Fruit fly (Drosophila melanogaster): ENCODE results near the gene tal-1A.

tal-1A gene

dm6 chr3R:13803892-13804710 lies 8.8 kb upstream of the tal-1A start:
- no peak for TF ChIP-seq CG17801 (GFP tag; optimal IDR thresholded peaks at IDR 0.05; ENCODE audit: partially characterized antibody)

dm6 chr3R:13804971-13805603 lies 7.8 kb upstream of the tal-1A start:
- no peak for TF ChIP-seq CG17801 (GFP tag; optimal IDR thresholded peaks at IDR 0.05; ENCODE audit: partially characterized antibody)

DNA sequence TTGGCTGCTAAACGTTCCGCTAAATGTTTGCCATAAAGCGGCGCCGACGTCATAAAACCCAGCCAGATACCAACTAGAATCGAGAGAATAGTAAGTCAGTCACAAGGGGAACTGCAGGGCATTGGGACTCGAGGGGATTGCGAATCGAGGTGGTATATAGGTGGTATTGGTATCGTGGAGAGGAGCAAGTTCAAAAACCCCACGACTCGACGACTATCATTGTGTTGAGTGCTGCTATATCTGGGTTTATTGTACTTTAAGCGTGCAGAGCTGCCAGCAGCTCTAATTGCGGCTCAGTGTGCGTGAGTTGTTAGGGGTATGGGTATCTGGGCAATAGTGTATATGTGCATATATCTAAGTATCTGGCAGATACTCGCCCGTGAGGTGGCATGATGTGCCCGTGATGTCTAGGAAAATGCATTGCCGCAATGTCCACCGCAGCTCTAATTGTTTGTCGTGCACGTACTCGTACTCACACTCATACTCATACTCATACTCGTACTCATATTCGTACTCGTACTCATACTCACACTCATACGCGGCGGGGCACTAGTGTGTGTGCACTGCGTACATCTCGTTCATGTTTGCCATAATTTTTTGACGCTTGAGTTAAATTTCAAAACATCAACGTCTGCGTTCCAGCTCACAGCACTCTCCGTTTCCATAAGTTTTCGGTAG lies 6.7 kb upstream of the tal-1A start:
- no peak for TF ChIP-seq CG17801 (GFP tag; optimal IDR thresholded peaks at IDR 0.05; ENCODE audit: partially characterized antibody)

DNA sequence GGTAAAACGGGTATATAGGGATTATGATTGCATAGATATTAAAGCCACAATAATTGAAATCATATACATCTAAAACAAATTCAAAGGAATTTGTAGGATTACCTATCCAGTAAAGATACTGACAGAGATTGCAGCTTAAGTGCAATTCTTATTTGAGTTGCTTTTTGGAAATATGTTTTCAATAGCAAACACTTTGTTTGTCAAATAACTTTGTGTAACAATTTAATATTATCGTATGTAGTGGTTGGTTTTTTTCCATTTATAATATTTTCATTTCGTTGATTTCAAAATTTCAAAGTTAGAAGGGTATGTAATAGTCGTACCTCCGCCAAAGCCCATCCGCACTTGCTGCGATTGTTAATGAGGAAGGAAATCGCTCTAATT lies 6.2 kb upstream of the tal-1A start:
- TF ChIP-seq CG17801 (GFP tag; optimal IDR thresholded peaks at IDR 0.05; ENCODE audit: partially characterized antibody), result no peak

DNA sequence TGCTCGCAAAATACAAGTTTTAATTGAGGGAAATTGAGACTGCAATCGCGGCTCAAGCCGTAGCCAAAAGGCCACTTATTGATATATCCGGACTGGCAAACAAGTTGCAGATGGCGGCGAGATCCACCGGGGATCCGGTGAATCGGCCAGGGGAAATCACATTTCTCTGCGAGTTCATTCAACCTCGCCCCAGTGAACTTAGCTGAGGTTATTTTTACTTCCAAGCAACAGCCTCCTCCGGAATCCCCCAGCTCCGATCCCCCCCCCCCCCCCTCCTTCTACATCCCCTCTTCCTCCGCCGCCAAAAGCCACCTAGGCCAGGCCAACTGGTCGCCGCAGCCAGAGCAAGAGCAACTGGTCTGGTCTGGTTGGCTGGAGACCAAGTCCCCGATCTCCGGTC lies 5.6 kb upstream of the tal-1A start:
- TF ChIP-seq CG17801 (GFP tag; optimal IDR thresholded peaks at IDR 0.05; ENCODE audit: partially characterized antibody), result no peak

- no peak for TF ChIP-seq CG17801 (GFP tag; optimal IDR thresholded peaks at IDR 0.05; ENCODE audit: partially characterized antibody)
Measured at dm6 chr3R:13807906-13808305, 5.0 kb upstream of the tal-1A start.

dm6 chr3R:13809261-13809660 lies 3.6 kb upstream of the tal-1A start:
- TF ChIP-seq CG17801 (GFP tag; optimal IDR thresholded peaks at IDR 0.05; ENCODE audit: partially characterized antibody), result no peak

- no peak for TF ChIP-seq CG17801 (GFP tag; optimal IDR thresholded peaks at IDR 0.05; ENCODE audit: partially characterized antibody)
Measured at dm6 chr3R:13810308-13810707, 2.6 kb upstream of the tal-1A start.

dm6 chr3R:13811737-13812136 lies 1.2 kb upstream of the tal-1A start:
- TF ChIP-seq CG17801 (GFP tag; optimal IDR thresholded peaks at IDR 0.05; ENCODE audit: partially characterized antibody), result no peak

DNA sequence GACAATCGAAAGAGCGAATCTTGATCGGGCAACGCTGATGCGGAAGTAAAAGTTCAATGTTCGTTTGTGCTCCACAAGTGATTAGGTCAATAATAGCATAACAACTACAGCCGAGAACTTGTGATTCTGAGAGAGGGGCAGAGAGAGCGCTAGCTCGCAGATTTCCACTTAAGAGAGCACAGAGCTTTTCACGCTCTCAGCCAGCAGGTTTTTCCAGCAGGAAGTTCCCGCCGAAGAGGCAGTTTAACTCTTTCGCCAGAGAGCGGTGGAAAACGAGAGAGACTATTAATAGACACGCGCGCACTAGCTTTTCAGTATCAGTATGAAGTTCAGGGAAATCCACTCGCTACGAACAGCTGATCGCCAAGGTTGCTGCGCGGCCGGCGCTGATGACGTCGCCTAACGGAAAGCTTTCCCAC lies 2.1 kb downstream of the tal-1A start:
- no peak for TF ChIP-seq CG17801 (GFP tag; optimal IDR thresholded peaks at IDR 0.05; ENCODE audit: partially characterized antibody)

DNA sequence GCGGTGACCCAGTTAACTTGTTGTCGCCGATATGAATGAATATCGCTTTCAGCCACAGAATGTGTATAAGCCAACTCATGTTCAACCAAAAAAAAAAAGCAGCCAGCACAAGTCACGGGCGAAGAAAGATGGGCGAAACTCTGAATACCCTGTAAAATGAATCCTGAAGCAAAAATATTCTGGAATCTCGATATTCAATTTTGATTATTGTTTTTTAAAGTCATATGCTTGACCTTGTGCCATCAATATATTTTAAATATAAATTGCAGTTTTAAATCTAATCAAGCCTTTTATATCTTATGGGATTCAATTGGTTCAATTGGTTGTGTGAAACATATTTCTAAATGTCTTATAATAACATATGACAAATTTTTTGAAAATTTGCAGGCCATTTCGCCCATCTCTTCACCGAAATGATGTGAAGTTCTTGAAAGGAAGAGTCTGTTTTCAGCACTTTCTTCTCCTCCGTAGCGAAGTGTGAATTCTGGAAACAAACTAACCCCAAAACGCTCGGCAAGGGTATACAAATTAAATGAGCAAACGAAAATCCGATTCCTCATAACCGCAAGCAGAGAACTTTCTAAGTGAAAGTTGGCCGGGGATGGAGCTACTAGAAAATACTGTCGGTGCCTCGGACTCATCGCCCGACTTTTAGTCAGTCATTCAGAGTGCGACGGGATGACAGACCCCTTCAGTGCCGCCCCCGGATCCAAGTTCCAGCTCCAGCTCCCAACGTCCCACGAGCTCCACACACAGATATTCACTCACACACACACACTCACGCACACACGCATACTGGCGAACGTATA lies 2.9 kb downstream of the tal-1A start:
- TF ChIP-seq CG17801 (GFP tag; optimal IDR thresholded peaks at IDR 0.05; ENCODE audit: partially characterized antibody), result no peak

DNA sequence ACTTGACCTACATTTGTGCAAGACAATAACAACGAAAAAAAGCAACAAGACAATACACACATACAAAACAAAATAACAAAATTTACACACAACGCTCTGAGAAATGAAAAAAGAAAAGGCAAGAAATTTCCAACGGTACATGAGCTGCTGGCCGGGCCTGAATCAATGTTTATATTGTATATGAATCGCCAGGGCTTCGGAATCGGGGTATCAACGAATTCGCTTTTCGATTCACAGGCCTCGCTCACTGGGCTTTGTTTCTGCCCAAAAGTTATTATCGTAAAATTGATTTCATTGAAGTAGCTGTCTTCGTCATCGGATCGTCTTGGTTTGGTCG lies 3.4 kb downstream of the tal-1A start:
- peak; percentile 69 for TF ChIP-seq CG17801 (GFP tag; optimal IDR thresholded peaks at IDR 0.05; ENCODE audit: partially characterized antibody)

DNA sequence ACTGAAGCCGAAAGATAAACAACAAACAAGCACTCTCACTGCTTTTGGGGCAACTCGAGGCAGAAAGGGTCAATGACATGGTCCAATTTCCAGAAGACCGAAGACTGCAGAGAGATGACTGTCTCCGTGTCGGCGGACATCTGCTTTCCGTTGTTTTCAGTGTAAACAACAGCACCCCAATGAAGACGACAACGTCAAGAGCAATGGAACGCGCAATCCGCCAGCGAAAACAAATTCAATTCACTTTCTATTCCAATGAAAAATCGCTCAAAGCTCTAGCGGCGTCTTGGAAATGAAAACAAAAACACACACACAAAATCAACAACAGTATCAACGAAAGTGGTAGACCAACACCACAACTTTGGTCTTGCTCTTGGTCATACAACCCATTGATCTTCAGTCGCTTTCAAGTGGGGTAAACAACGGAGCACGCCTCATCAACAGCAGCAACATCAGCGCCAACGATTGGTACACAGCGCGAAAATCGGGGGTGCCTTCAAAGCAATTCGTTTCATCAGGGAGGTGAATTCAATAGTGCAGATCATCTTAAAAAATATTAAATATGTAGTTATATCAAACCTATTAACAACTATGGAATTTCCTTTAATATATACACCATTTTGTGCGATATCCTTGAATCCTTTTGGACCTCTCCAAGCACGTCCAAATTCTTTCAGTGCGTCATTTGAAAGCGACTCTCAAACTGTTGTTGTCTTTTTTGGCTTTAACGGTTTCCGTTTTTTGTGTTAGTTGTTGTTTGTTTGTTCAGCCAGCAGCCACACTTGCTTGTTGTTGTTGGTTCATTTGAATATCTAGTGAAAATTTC lies 4.8 kb downstream of the tal-1A start:
- TF ChIP-seq CG17801 (GFP tag; optimal IDR thresholded peaks at IDR 0.05; ENCODE audit: partially characterized antibody), result no peak

DNA sequence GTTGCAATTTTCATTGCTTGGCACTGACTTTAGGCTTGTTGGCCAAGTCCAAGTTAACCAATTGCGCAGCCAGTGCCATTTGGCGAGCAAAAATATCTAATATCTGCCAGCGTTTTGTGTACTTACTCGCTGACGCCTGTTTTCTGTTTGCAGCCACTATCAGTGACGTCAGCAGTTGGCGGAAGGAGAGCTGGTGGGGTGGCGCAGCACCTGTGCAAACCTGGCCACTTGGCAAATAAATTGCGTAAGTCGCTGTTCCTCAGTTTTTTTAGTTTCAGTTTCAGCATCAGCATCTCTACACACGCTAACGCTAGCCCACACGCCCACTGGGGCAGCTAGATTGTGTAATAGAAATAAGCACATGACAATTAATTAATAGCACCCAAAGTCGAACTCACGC lies 6.1 kb downstream of the tal-1A start:
- TF ChIP-seq CG17801 (GFP tag; optimal IDR thresholded peaks at IDR 0.05; ENCODE audit: partially characterized antibody), result no peak

Measured in ovary, adult (tissue).